Fruit fly (Drosophila melanogaster) whole organism, embryonic: ENCODE results near the gene mRpL13.

Experiments used
- Antp ChIP-seq: fragments of 200-800 bp; sonication (Bioruptor generic); optimal IDR thresholded peaks from 3 replicates; lab custom pipeline; 2016; ENCODE audit warnings: missing biosample characterization, missing genetic modification characterization
- Bdp1 ChIP-seq: fragments of 200-800 bp; sonication (Bioruptor generic); optimal IDR thresholded peaks from 3 replicates; lab custom pipeline; 2016; ENCODE audit warnings: missing biosample characterization, missing genetic modification characterization
- CG10366 ChIP-seq: fragments of 200-800 bp; sonication (Bioruptor generic); IDR thresholded peaks from 2 replicates; pipeline ENCODE4 v1.3.6; 2022; ENCODE audit warnings: missing biosample characterization, missing genetic modification characterization
- CG10462 ChIP-seq: fragments of 200-800 bp; sonication (Bioruptor generic); optimal IDR thresholded peaks from 2 replicates; lab custom pipeline; 2016; ENCODE audit warnings: missing biosample characterization, missing genetic modification characterization
- CG10654 ChIP-seq: fragments of 200-800 bp; sonication (Bioruptor generic); optimal IDR thresholded peaks from 2 replicates; lab custom pipeline; 2016; ENCODE audit warnings: missing biosample characterization, missing genetic modification characterization
- CG1647 ChIP-seq: fragments of 200-800 bp; sonication (Bioruptor generic); optimal IDR thresholded peaks from 3 replicates; lab custom pipeline; 2016; ENCODE audit warnings: missing biosample characterization, missing genetic modification characterization
- CG18476 ChIP-seq: fragments of 200-800 bp; sonication (Bioruptor generic); optimal IDR thresholded peaks from 2 replicates; lab custom pipeline; 2016; ENCODE audit warnings: missing biosample characterization, mild to moderate bottlenecking, missing genetic modification characterization
- CG30403 ChIP-seq: fragments of 200-800 bp; sonication (Bioruptor generic); optimal IDR thresholded peaks from 3 replicates; lab custom pipeline; 2016; ENCODE audit warnings: missing biosample characterization, missing genetic modification characterization
- Dfd ChIP-seq, 2 experiments: fragments of >200 bp; optimal IDR thresholded peaks; 2 replicates each; lab custom pipeline; 2017; ENCODE audit warnings: missing biosample characterization in 2 of 2, missing genetic modification characterization in 2 of 2
- Hr39 ChIP-seq: fragments of >200 bp; optimal IDR thresholded peaks from 2 replicates; lab custom pipeline; 2017
- Usf ChIP-seq: fragments of 200-800 bp; sonication (Bioruptor generic); optimal IDR thresholded peaks from 2 replicates; lab custom pipeline; 2017; ENCODE audit warnings: missing genotype, missing biosample characterization, missing genetic modification characterization
- cg ChIP-seq: fragments of 200-800 bp; sonication (Bioruptor generic); optimal IDR thresholded peaks from 3 replicates; lab custom pipeline; 2019; ENCODE audit warnings: missing biosample characterization, mild to moderate bottlenecking, missing genetic modification characterization, moderate library complexity
- fd64A ChIP-seq: fragments of 200-800 bp; sonication (Bioruptor generic); optimal IDR thresholded peaks from 3 replicates; lab custom pipeline; 2018; ENCODE audit warnings: missing biosample characterization, mild to moderate bottlenecking, missing genetic modification characterization

DNA sequence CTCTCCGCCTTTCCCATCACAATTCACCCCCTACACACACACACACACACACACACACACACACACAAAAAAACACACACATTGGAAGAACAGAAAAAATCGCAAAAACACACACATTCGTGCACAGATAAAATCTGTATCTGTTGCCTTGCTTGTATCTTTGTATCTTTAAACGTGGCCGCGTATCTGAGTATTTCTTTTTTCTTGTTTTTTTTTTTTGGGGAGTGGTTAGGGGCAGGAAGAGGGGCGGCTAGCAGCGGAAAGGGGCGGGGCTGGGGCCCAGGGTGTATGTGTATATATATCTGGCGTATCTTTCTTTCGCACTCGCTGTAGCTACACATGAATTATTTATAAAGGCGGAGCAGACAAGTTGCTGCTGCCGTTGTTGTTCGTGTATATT lies 7.5 kb upstream of the mRpL13 start:
- TF ChIP-seq CG10462 (GFP tag; lab: Kevin White, UChicago) (no peak), Hr39 (no peak), CG10366 (GFP tag; lab: Robert Waterston, UW) (no peak), cg (GFP tag; lab: Kevin White, UChicago) (peak; percentile 36), CG30403 (no peak), fd64A (no peak), Usf (GFP tag; lab: Kevin White, UChicago) (no peak), Bdp1 (GFP tag; lab: Kevin White, UChicago) (no peak), Dfd (GFP tag; optimal IDR thresholded peaks at IDR 0.05; lab: Kevin White, UChicago) (no peak), CG18476 (GFP tag; lab: Kevin White, UChicago) (no peak), CG1647 (no peak), Antp (GFP tag; lab: Kevin White, UChicago) (no peak), CG10654 (GFP tag; lab: Kevin White, UChicago) (no peak)
